Worm (Caenorhabditis elegans): Measurements from ENCODE around the gene lact-8.

- TF ChIP-seq dao-5 (tag; optimal IDR thresholded peaks at IDR 0.05) = no peak
- TF ChIP-seq him-1 (tag; optimal IDR thresholded peaks at IDR 0.05) = no peak
- no peak for TF ChIP-seq W03F9.2 (tag; optimal IDR thresholded peaks at IDR 0.05)
Measured at ce11 chrV:11134296-11134695, 40.9 kb upstream of the lact-8 start, which contains the start of gene glb-3.
